Fruit fly (Drosophila melanogaster): ENCODE data around the gene fz2.

Gene fz2

dm6 chr3L:19216377-19216776 is 18.8 kb downstream of the fz2 start (continued):
- no peak for TF ChIP-seq CG12236 (GFP tag; optimal IDR thresholded peaks at IDR 0.05)
- TF ChIP-seq Stat92E (GFP tag; optimal IDR thresholded peaks at IDR 0.05), result no peak
- TF ChIP-seq CG31388 (GFP tag; optimal IDR thresholded peaks at IDR 0.05), result no peak
- TF ChIP-seq CoRest (tag; optimal IDR thresholded peaks at IDR 0.05), result peak; percentile 45
- TF ChIP-seq Pdp1 (GFP tag; optimal IDR thresholded peaks at IDR 0.05), result peak in 1 of 2 experiments; percentile 6
- no peak for TF ChIP-seq CG1832 (GFP tag; optimal IDR thresholded peaks at IDR 0.05)
- TF ChIP-seq PHDP (tag; optimal IDR thresholded peaks at IDR 0.05), result peak; percentile 67
- TF ChIP-seq HLH3B (GFP tag; IDR thresholded peaks at IDR 0.05), result 0 out of 2 replicates have a peak, but pooled peaks have one; percentile 41
- TF ChIP-seq CG31224 (GFP tag; IDR thresholded peaks at IDR 0.05), result peak; percentile 22; the same call in 1 of the 2 replicates
- TF ChIP-seq sens (GFP tag), result peak; percentile 17
- no peak for TF ChIP-seq CG5245 (GFP tag; optimal IDR thresholded peaks at IDR 0.05)
- no peak for TF ChIP-seq CG6175 (GFP tag; IDR thresholded peaks at IDR 0.05)
- TF ChIP-seq CG8765 (GFP tag; IDR thresholded peaks at IDR 0.05), result no peak
- TF ChIP-seq CG7271 (tag; optimal IDR thresholded peaks at IDR 0.05), result no peak
- no peak for TF ChIP-seq bowl (GFP tag; IDR thresholded peaks at IDR 0.05)
- peak; percentile 28 for TF ChIP-seq Deaf1 (tag; optimal IDR thresholded peaks at IDR 0.05)
- TF ChIP-seq klu (GFP tag; IDR thresholded peaks at IDR 0.05), result no peak
- no peak for TF ChIP-seq prd (optimal IDR thresholded peaks at IDR 0.05)
- TF ChIP-seq prd (GFP tag; IDR thresholded peaks at IDR 0.05), result peak; percentile 56; the same call in 1 of the 3 replicates
- TF ChIP-seq en (GFP tag; optimal IDR thresholded peaks at IDR 0.05), result no peak
- no peak for TF ChIP-seq hb (GFP tag; IDR thresholded peaks at IDR 0.05; ENCODE audit: partially characterized antibody)
- no peak for TF ChIP-seq H2.0 (GFP tag; IDR thresholded peaks at IDR 0.05)
- TF ChIP-seq fd64A (GFP tag; optimal IDR thresholded peaks at IDR 0.05), result no peak
- 0 out of 3 replicates have a peak, but pooled peaks have one; percentile 21 for TF ChIP-seq ken (GFP tag; IDR thresholded peaks at IDR 0.05)
- TF ChIP-seq Xbp1 (GFP tag; optimal IDR thresholded peaks at IDR 0.05), result peak; percentile 35
- peak in 1 of 2 experiments; percentile 29 for TF ChIP-seq dpn (GFP tag; optimal IDR thresholded peaks at IDR 0.05)
- TF ChIP-seq Bdp1 (GFP tag; optimal IDR thresholded peaks at IDR 0.05), result no peak
- peak; percentile 30; the same call in 1 of the 2 replicates for TF ChIP-seq CG14014 (GFP tag; IDR thresholded peaks at IDR 0.05)
- no peak for TF ChIP-seq Antp (GFP tag; optimal IDR thresholded peaks at IDR 0.05)
- TF ChIP-seq CG16813 (GFP tag; IDR thresholded peaks at IDR 0.05; ENCODE audit: partially characterized antibody), result no peak
- no peak for TF ChIP-seq pum (GFP tag; optimal IDR thresholded peaks at IDR 0.05)
- TF ChIP-seq Fer2 (tag; optimal IDR thresholded peaks at IDR 0.05), result no peak
- no peak for TF ChIP-seq CG6791 (GFP tag; IDR thresholded peaks at IDR 0.05; ENCODE audit: partially characterized antibody)
- no peak for TF ChIP-seq ems (GFP tag; optimal IDR thresholded peaks at IDR 0.05)
- peak; percentile 75 for TF ChIP-seq lab (GFP tag; optimal IDR thresholded peaks at IDR 0.05)
- no peak for TF ChIP-seq CG15011 (GFP tag; optimal IDR thresholded peaks at IDR 0.05)
- TF ChIP-seq abd-A (tag; optimal IDR thresholded peaks at IDR 0.05), result peak; percentile 46
- no peak for TF ChIP-seq zen (tag; optimal IDR thresholded peaks at IDR 0.05)
- peak; percentile 29 for TF ChIP-seq Dek (tag; optimal IDR thresholded peaks at IDR 0.05)
- 0 out of 2 replicates have a peak, but pooled peaks have one; percentile 10 for TF ChIP-seq onecut (GFP tag; IDR thresholded peaks at IDR 0.05)
- peak; percentile 74 for TF ChIP-seq CG12769 (tag; optimal IDR thresholded peaks at IDR 0.05)
- TF ChIP-seq CG2678 (tag; optimal IDR thresholded peaks at IDR 0.05), result peak; percentile 78
- no peak for TF ChIP-seq CG18476 (GFP tag; optimal IDR thresholded peaks at IDR 0.05)
- no peak for TF ChIP-seq Myb (GFP tag; optimal IDR thresholded peaks at IDR 0.05)
- TF ChIP-seq Dll (GFP tag; IDR thresholded peaks at IDR 0.05; ENCODE audit: partially characterized antibody), result no peak
- peak; percentile 23 for TF ChIP-seq ATbp (GFP tag; optimal IDR thresholded peaks at IDR 0.05)
- TF ChIP-seq kni (GFP tag; optimal IDR thresholded peaks at IDR 0.05), result no peak
- peak; percentile 35; the same call in 1 of the 2 replicates for TF ChIP-seq al (GFP tag; IDR thresholded peaks at IDR 0.05)
- TF ChIP-seq CG8281 (tag; optimal IDR thresholded peaks at IDR 0.05), result peak; percentile 25
- TF ChIP-seq Dfd (GFP tag; optimal IDR thresholded peaks at IDR 0.05), result no peak
